Worm (Caenorhabditis elegans) whole organism, L1 larva: ENCODE results near the gene F10D7.4.

Source experiments
- alr-1 ChIP-seq: fragments of 200-800 bp; sonication (Bioruptor generic); optimal IDR thresholded peaks from 2 replicates; lab custom pipeline; 2018; ENCODE audit warnings: borderline replicate concordance, mild to moderate bottlenecking, missing genetic modification characterization, missing compliant biosample characterization
- ama-1 ChIP-seq: fragments of 150-350 bp; optimal IDR thresholded peaks from 2 replicates; lab custom pipeline; 2014
- elt-3 ChIP-seq, 6 experiments: fragments of 150-350 bp in 1 of 6; sonication (generic microtip); optimal IDR thresholded peaks; 2 replicates each; lab custom pipeline; 2017 to 2018; ENCODE audit warnings: missing biosample characterization in 6 of 6, missing genetic modification characterization in 6 of 6, inconsistent platforms in 1 of 6
- lir-3 ChIP-seq: sonication (generic microtip); optimal IDR thresholded peaks from 2 replicates; lab custom pipeline; 2016; ENCODE audit warnings: mild to moderate bottlenecking, missing genetic modification characterization, moderate library complexity, missing compliant biosample characterization; ENCODE audit not compliant: poor library complexity
- nhr-12 ChIP-seq: sonication (generic microtip); optimal IDR thresholded peaks from 2 replicates; lab custom pipeline; 2017; ENCODE audit warnings: missing biosample characterization, missing genetic modification characterization

DNA sequence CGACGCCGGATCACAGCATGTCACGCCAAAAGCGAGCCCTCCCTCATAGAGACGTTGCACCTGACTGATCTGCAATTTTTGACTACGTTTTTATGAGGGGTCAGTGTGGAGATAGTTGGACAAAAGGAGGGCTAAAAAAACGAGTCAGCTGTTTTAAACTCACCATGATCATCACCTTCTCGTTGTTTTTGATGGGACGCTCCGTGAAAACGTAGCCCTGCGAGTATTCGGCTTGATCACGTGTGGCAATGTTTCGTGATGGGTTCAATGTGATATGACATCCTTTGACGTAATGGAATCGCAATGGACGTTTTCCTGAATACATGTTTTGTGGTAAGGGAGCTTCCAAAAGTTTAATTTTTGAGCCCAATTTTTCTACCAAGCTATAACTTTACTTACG is 3.2 kb upstream of the F10D7.4 start:
- TF ChIP-seq lir-3 (tag; lab: Kevin White, UChicago) = peak; percentile 27
- no peak for TF ChIP-seq ama-1
- TF ChIP-seq nhr-12 (tag; lab: Kevin White, UChicago) = no peak
- TF ChIP-seq elt-3 (tag; optimal IDR thresholded peaks at IDR 0.05; lab: Kevin White, UChicago) = no peak
- no peak for TF ChIP-seq alr-1
